Worm (Caenorhabditis elegans): ENCODE results near the gene T24D5.1.

- TF ChIP-seq klf-2 (GFP tag; conservative IDR thresholded peaks at IDR 0.05) (no peak), ztf-29 (GFP tag; IDR thresholded peaks at IDR 0.05) (no peak), T22C8.4 (GFP tag; IDR thresholded peaks at IDR 0.05) (no peak), tab-1 (GFP tag; IDR thresholded peaks at IDR 0.05) (no peak), cog-1 (tag; optimal IDR thresholded peaks at IDR 0.05) (no peak), flt-1 (GFP tag; IDR thresholded peaks at IDR 0.05) (no peak), med-1 (GFP tag; optimal IDR thresholded peaks at IDR 0.05; ENCODE audit: insufficient read depth) (no peak), ztf-23 (GFP tag; IDR thresholded peaks at IDR 0.05) (no peak), ref-1 (GFP tag; conservative IDR thresholded peaks at IDR 0.05) (no peak)
Measured at ce11 chrX:12602611-12603010, 28.0 kb downstream of the T24D5.1 start.

Data from whole organism, midembryonic.